Fruit fly (Drosophila melanogaster): Measurements from ENCODE around the gene Gr93c.

Gene Gr93c

DNA sequence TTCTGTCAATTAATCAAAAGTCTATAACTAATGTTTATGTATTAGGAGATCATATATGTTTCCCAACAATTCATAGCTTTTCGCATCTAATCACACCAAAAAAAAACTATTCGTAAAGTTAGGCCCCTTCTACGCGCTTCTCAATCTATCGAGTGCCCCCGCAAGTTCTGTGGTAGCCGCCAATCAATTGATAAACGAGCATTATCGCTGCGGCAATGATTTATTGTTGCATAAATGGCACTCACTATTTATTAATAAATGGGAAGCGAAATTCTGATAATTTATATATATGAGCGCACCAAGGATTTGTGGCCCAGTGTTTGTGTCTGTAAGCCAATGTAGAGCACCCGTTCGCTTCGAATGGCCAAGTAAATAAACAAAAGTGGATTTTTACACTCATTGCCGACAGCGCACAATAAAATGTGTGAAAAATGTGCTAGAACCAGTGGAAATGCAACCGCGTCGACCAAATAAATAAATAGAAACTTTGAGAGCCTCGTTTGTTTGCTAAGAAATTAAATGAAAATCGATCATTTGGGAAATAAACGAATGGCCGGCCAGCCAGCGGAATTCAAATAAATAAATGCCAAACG lies 26.4 kb upstream of the Gr93c start (continued):
- TF ChIP-seq Hmr (GFP tag; optimal IDR thresholded peaks at IDR 0.05), result no peak
- TF ChIP-seq Xbp1 (GFP tag; optimal IDR thresholded peaks at IDR 0.05), result no peak
- peak; percentile 61 for TF ChIP-seq sd (tag; optimal IDR thresholded peaks at IDR 0.05)
- no peak for TF ChIP-seq CG1647 (GFP tag; optimal IDR thresholded peaks at IDR 0.05)
- TF ChIP-seq CG30403 (GFP tag; optimal IDR thresholded peaks at IDR 0.05), result no peak
- TF ChIP-seq CG10543 (GFP tag; optimal IDR thresholded peaks at IDR 0.05), result peak; percentile 40
- TF ChIP-seq CG1024 (GFP tag; IDR thresholded peaks at IDR 0.05), result no peak
- no peak for TF ChIP-seq dati (GFP tag; IDR thresholded peaks at IDR 0.05)
- no peak for TF ChIP-seq sisA (GFP tag; IDR thresholded peaks at IDR 0.05)
- peak; percentile 67 for TF ChIP-seq fd64A (GFP tag; optimal IDR thresholded peaks at IDR 0.05)
- no peak for TF ChIP-seq CG8290 (GFP tag; optimal IDR thresholded peaks at IDR 0.05)
- TF ChIP-seq CG8290 (tag; optimal IDR thresholded peaks at IDR 0.05), result peak in 1 of 2 experiments; percentile 7
- TF ChIP-seq Med (GFP tag), result peak; percentile 36
- no peak for TF ChIP-seq Nf-YC (tag; optimal IDR thresholded peaks at IDR 0.05)
- TF ChIP-seq CG17568 (GFP tag; optimal IDR thresholded peaks at IDR 0.05), result peak; percentile 20
- peak; percentile 92 for TF ChIP-seq Ets65A (GFP tag)
- no peak for TF ChIP-seq HLH3B (GFP tag; IDR thresholded peaks at IDR 0.05)
- no peak for TF ChIP-seq CG9797 (GFP tag; optimal IDR thresholded peaks at IDR 0.05)
- TF ChIP-seq CG18619 (GFP tag; optimal IDR thresholded peaks at IDR 0.05), result no peak
- peak; percentile 2 for TF ChIP-seq Jarid2 (GFP tag; optimal IDR thresholded peaks at IDR 0.05)
- TF ChIP-seq Mrtf (GFP tag; IDR thresholded peaks at IDR 0.05), result no peak
- no peak for TF ChIP-seq CG6765 (GFP tag; optimal IDR thresholded peaks at IDR 0.05)
- no peak for TF ChIP-seq CG7745 (tag; optimal IDR thresholded peaks at IDR 0.05)
- TF ChIP-seq CG31388 (GFP tag; optimal IDR thresholded peaks at IDR 0.05), result no peak
- TF ChIP-seq Ravus (GFP tag; IDR thresholded peaks at IDR 0.05), result no peak
- no peak for TF ChIP-seq CG31224 (GFP tag; IDR thresholded peaks at IDR 0.05)
- TF ChIP-seq CG13296 (GFP tag; optimal IDR thresholded peaks at IDR 0.05), result peak; percentile 4
- no peak for TF ChIP-seq hkb (optimal IDR thresholded peaks at IDR 0.05)
- TF ChIP-seq hkb (GFP tag; IDR thresholded peaks at IDR 0.05), result no peak
- TF ChIP-seq inv (GFP tag; IDR thresholded peaks at IDR 0.05; ENCODE audit: partially characterized antibody), result no peak
- peak; percentile 61 for TF ChIP-seq GATAe (GFP tag; conservative IDR thresholded peaks at IDR 0.05)
- TF ChIP-seq CG17829 (tag; optimal IDR thresholded peaks at IDR 0.05), result peak; percentile 98
- no peak for TF ChIP-seq C15 (GFP tag; IDR thresholded peaks at IDR 0.05)
- no peak for TF ChIP-seq az2 (GFP tag; optimal IDR thresholded peaks at IDR 0.05)
- TF ChIP-seq Myb (GFP tag; optimal IDR thresholded peaks at IDR 0.05), result no peak
- no peak for TF ChIP-seq Vsx1 (GFP tag; optimal IDR thresholded peaks at IDR 0.05)

dm6 chr3R:21870158-21870971 lies 25.3 kb upstream of the Gr93c start, which contains the start of gene CG31431:
Gene CG31431 (plus strand): TSS chr3R:21870681.
- TF ChIP-seq grn (GFP tag; optimal IDR thresholded peaks at IDR 0.05) (peak; percentile 99), Doc2 (GFP tag; IDR thresholded peaks at IDR 0.05) (peak; percentile 90), CG14441 (GFP tag; IDR thresholded peaks at IDR 0.05) (peak; percentile 97), unc-4 (GFP tag; IDR thresholded peaks at IDR 0.05; ENCODE audit: partially characterized antibody) (no peak), CG18619 (GFP tag; optimal IDR thresholded peaks at IDR 0.05) (peak; percentile 95), Abd-B (GFP tag; optimal IDR thresholded peaks at IDR 0.05) (peak; percentile 93), repo (GFP tag; optimal IDR thresholded peaks at IDR 0.05) (peak; percentile 97), CG16815 (GFP tag; optimal IDR thresholded peaks at IDR 0.05) (peak; percentile 92), CG7928 (GFP tag; optimal IDR thresholded peaks at IDR 0.05) (peak; percentile 80), CG17568 (GFP tag; optimal IDR thresholded peaks at IDR 0.05) (peak; percentile 92), CG12659 (GFP tag; optimal IDR thresholded peaks at IDR 0.05) (peak; percentile 98), CG13287 (GFP tag; IDR thresholded peaks at IDR 0.05; ENCODE audit: partially characterized antibody) (no peak), Fer3 (tag; optimal IDR thresholded peaks at IDR 0.05) (peak; percentile 98), h (optimal IDR thresholded peaks at IDR 0.05) (no peak), Gug (GFP tag; IDR thresholded peaks at IDR 0.05) (peak; percentile 93), CG16779 (GFP tag; IDR thresholded peaks at IDR 0.05) (peak; percentile 96), org-1 (GFP tag; optimal IDR thresholded peaks at IDR 0.05) (peak; percentile 98), pb (GFP tag; optimal IDR thresholded peaks at IDR 0.05) (peak; percentile 95)

Data from whole organism, embryonic.